Worm (Caenorhabditis elegans) whole organism, L1 larva: ENCODE measurements around the gene F11A10.5.

Source experiments
- aha-1 ChIP-seq: fragments of 150-350 bp; optimal IDR thresholded peaks from 2 replicates; lab custom pipeline; 2014; ENCODE audit warnings: missing biosample characterization, missing genetic modification characterization
- egl-13 ChIP-seq: sonication (generic microtip); optimal IDR thresholded peaks from 2 replicates; lab custom pipeline; 2016; ENCODE audit warnings: missing genotype, missing genetic modification reagents, missing genetic modification characterization, missing compliant biosample characterization
- elt-2 ChIP-seq: sonication (generic microtip); optimal IDR thresholded peaks from 2 replicates; lab custom pipeline; 2016; ENCODE audit warnings: missing genetic modification characterization, mild to moderate bottlenecking, inconsistent platforms, missing compliant biosample characterization, missing genetic modification reagents
- lsy-2 ChIP-seq, 2 experiments: fragments of 150-350 bp; optimal IDR thresholded peaks; 2 replicates each; lab custom pipeline; 2014; ENCODE audit warnings: missing biosample characterization in 2 of 2, missing genetic modification characterization in 2 of 2
- nhr-19 ChIP-seq: fragments of 200-800 bp; sonication (Bioruptor generic); conservative IDR thresholded peaks from 2 replicates; pipeline ENCODE4 v1.3.6; 2022; ENCODE audit warnings: missing genetic modification characterization, missing compliant biosample characterization
- nhr-76 ChIP-seq: sonication (generic microtip); optimal IDR thresholded peaks from 2 replicates; lab custom pipeline; 2017; ENCODE audit warnings: missing biosample characterization, missing genetic modification characterization
- pag-3 ChIP-seq: sonication (generic microtip); optimal IDR thresholded peaks from 2 replicates; lab custom pipeline; 2017; ENCODE audit warnings: missing genetic modification characterization, mild to moderate bottlenecking, missing compliant biosample characterization, antibody characterized with exemption, borderline replicate concordance; ENCODE audit not compliant: insufficient read depth
- swsn-7 ChIP-seq: sonication (generic microtip); optimal IDR thresholded peaks from 2 replicates; lab custom pipeline; 2016; ENCODE audit warnings: missing genetic modification characterization, missing compliant biosample characterization

- TF ChIP-seq egl-13 (tag; lab: Kevin White, UChicago) (no peak), nhr-19 (no peak), lsy-2 (tag; optimal IDR thresholded peaks at IDR 0.05; lab: Kevin White, UChicago) (no peak), pag-3 (tag; lab: Kevin White, UChicago) (no peak), nhr-76 (tag; lab: Kevin White, UChicago) (no peak), aha-1 (tag; lab: Kevin White, UChicago) (no peak), swsn-7 (tag; lab: Kevin White, UChicago) (no peak), elt-2 (tag; lab: Kevin White, UChicago) (no peak)
These were observed 49.3 kb downstream of the F11A10.5 start, which contains the start of gene B0001.5 for ce11 chrIV:12143231-12143630.
